Fruit fly (Drosophila melanogaster) whole organism, embryonic: Measurements from ENCODE around the gene CG7963.

ENCODE experiments used
- BEAF-32 ChIP-seq: fragments of 200-800 bp; sonication (Bioruptor generic); optimal IDR thresholded peaks from 3 replicates; lab custom pipeline; 2017; ENCODE audit warnings: missing biosample characterization, missing genetic modification characterization, mild to moderate bottlenecking, moderate library complexity, missing genetic modification reagents
- CG11085 ChIP-seq: fragments of 200-800 bp; sonication (Bioruptor generic); IDR thresholded peaks from 2 replicates; pipeline ENCODE4 v1.3.6; 2022; ENCODE audit warnings: missing biosample characterization, missing genetic modification characterization
- CG12299 ChIP-seq: fragments of 200-800 bp; sonication (Bioruptor generic); optimal IDR thresholded peaks from 2 replicates; lab custom pipeline; 2018; ENCODE audit warnings: missing biosample characterization, mild to moderate bottlenecking, missing genetic modification characterization
- CG13287 ChIP-seq: fragments of 200-800 bp; sonication (Bioruptor generic); IDR thresholded peaks from 2 replicates; pipeline ENCODE4 v1.3.6; 2022; ENCODE audit warnings: missing biosample characterization, missing genetic modification characterization; ENCODE audit not compliant: partially characterized antibody
- CG13424 ChIP-seq: fragments of 200-800 bp; sonication (Bioruptor generic); optimal IDR thresholded peaks from 2 replicates; lab custom pipeline; 2019; ENCODE audit warnings: missing biosample characterization, mild to moderate bottlenecking, missing genetic modification characterization, moderate library complexity
- CG1602 ChIP-seq: fragments of 200-800 bp; sonication (Bioruptor generic); optimal IDR thresholded peaks from 3 replicates; lab custom pipeline; 2016; ENCODE audit warnings: missing biosample characterization, missing genetic modification characterization
- CG1603 ChIP-seq: fragments of 200-800 bp; sonication (Bioruptor generic); optimal IDR thresholded peaks from 2 replicates; lab custom pipeline; 2019; ENCODE audit warnings: missing biosample characterization, mild to moderate bottlenecking, missing genetic modification characterization, moderate library complexity
- CG17385 ChIP-seq: fragments of 200-800 bp; sonication (Bioruptor generic); optimal IDR thresholded peaks from 3 replicates; lab custom pipeline; 2018; ENCODE audit warnings: missing biosample characterization, mild to moderate bottlenecking, missing genetic modification characterization
- CG3281 ChIP-seq: fragments of 200-800 bp; sonication (Bioruptor generic); optimal IDR thresholded peaks from 3 replicates; lab custom pipeline; 2017; ENCODE audit warnings: missing biosample characterization, mild to moderate bottlenecking, missing genetic modification characterization
- CG4617 ChIP-seq: fragments of 200-800 bp; sonication (Bioruptor generic); optimal IDR thresholded peaks from 3 replicates; lab custom pipeline; 2016; ENCODE audit warnings: missing biosample characterization, missing genetic modification characterization, borderline replicate concordance
- CG8944 ChIP-seq: fragments of 200-800 bp; sonication (Bioruptor generic); optimal IDR thresholded peaks from 3 replicates; lab custom pipeline; 2016; ENCODE audit warnings: missing biosample characterization, missing genetic modification characterization
- CG9797 ChIP-seq: fragments of 200-800 bp; sonication (Bioruptor generic); optimal IDR thresholded peaks from 3 replicates; lab custom pipeline; 2018; ENCODE audit warnings: missing biosample characterization, mild to moderate bottlenecking, missing genetic modification characterization
- Dll ChIP-seq: fragments of 200-800 bp; sonication (Bioruptor generic); IDR thresholded peaks from 4 replicates; pipeline ENCODE4 v1.3.6; 2022; ENCODE audit warnings: missing biosample characterization, missing genetic modification characterization; ENCODE audit not compliant: partially characterized antibody
- Doc3 ChIP-seq: fragments of 200-800 bp; sonication (Bioruptor generic); IDR thresholded peaks from 3 replicates; pipeline ENCODE4 v1.3.6; 2022; ENCODE audit warnings: missing biosample characterization, missing genetic modification characterization; ENCODE audit not compliant: partially characterized antibody
- Dp ChIP-seq: fragments of 200-800 bp; sonication (Bioruptor generic); optimal IDR thresholded peaks from 2 replicates; lab custom pipeline; 2018; ENCODE audit warnings: missing biosample characterization, mild to moderate bottlenecking, missing genetic modification characterization, moderate library complexity
- Dref ChIP-seq: fragments of 200-800 bp; sonication (Bioruptor generic); IDR thresholded peaks from 2 replicates; pipeline ENCODE4 v1.3.6; 2022; ENCODE audit warnings: missing biosample characterization, missing genetic modification characterization
- E2f2 ChIP-seq: fragments of 200-800 bp; sonication (Bioruptor generic); IDR thresholded peaks from 2 replicates; pipeline ENCODE4 v1.3.6; 2022; ENCODE audit warnings: missing biosample characterization, missing genetic modification characterization
- H2.0 ChIP-seq: fragments of 200-800 bp; sonication (Bioruptor generic); IDR thresholded peaks from 2 replicates; pipeline ENCODE4 v1.3.6; 2022; ENCODE audit warnings: missing biosample characterization, missing genetic modification characterization
- HmgZ ChIP-seq: fragments of 200-800 bp; sonication (Bioruptor generic); optimal IDR thresholded peaks from 2 replicates; lab custom pipeline; 2018; ENCODE audit warnings: missing biosample characterization, mild to moderate bottlenecking, missing genetic modification characterization
- MBD-R2 ChIP-seq: fragments of 200-800 bp; sonication (Bioruptor generic); IDR thresholded peaks from 2 replicates; pipeline ENCODE4 v1.3.6; 2022; ENCODE audit warnings: missing biosample characterization, missing genetic modification characterization
- MESR4 ChIP-seq: fragments of 200-800 bp; sonication (Bioruptor generic); optimal IDR thresholded peaks from 2 replicates; lab custom pipeline; 2018; ENCODE audit warnings: missing biosample characterization, mild to moderate bottlenecking, missing genetic modification characterization, moderate library complexity
- Mad ChIP-seq: fragments of 200-800 bp; sonication (Bioruptor generic); optimal IDR thresholded peaks from 2 replicates; lab custom pipeline; 2016; ENCODE audit warnings: missing biosample characterization, missing genetic modification characterization
- Nf-YA ChIP-seq: fragments of 200-800 bp; sonication (Bioruptor generic); IDR thresholded peaks from 2 replicates; pipeline ENCODE4 v1.3.6; 2022; ENCODE audit warnings: missing biosample characterization, missing genetic modification characterization
- Pdp1 ChIP-seq, 2 experiments: fragments of 200-800 bp; sonication (Bioruptor generic); optimal IDR thresholded peaks; 3 replicates each; lab custom pipeline; 2016; ENCODE audit warnings: missing biosample characterization in 2 of 2, missing genetic modification characterization in 2 of 2, mild to moderate bottlenecking in 1 of 2, moderate library complexity in 1 of 2
- Rfx ChIP-seq: fragments of 200-800 bp; sonication (Bioruptor generic); IDR thresholded peaks from 2 replicates; pipeline ENCODE4 v1.3.6; 2022; ENCODE audit warnings: missing biosample characterization, missing genetic modification characterization
- Scr ChIP-seq: fragments of 200-800 bp; sonication (Bioruptor generic); IDR thresholded peaks from 2 replicates; pipeline ENCODE4 v1.3.6; 2022; ENCODE audit warnings: missing biosample characterization, missing genetic modification characterization; ENCODE audit not compliant: partially characterized antibody
- Sry-δ ChIP-seq: fragments of 200-800 bp; sonication (Bioruptor generic); optimal IDR thresholded peaks from 2 replicates; lab custom pipeline; 2016; ENCODE audit warnings: missing biosample characterization, missing genetic modification characterization
- TFAM ChIP-seq: fragments of 200-800 bp; sonication (Bioruptor generic); optimal IDR thresholded peaks from 2 replicates; lab custom pipeline; 2017; ENCODE audit warnings: missing biosample characterization, missing genetic modification characterization, inconsistent platforms
- ato ChIP-seq: fragments of 200-800 bp; sonication (Bioruptor generic); IDR thresholded peaks from 2 replicates; pipeline ENCODE4 v1.3.6; 2022; ENCODE audit warnings: missing biosample characterization, missing genetic modification characterization; ENCODE audit not compliant: partially characterized antibody
- corto ChIP-seq: fragments of 200-800 bp; sonication (Bioruptor generic); optimal IDR thresholded peaks from 2 replicates; lab custom pipeline; 2016; ENCODE audit warnings: missing biosample characterization, mild to moderate bottlenecking, missing genetic modification characterization, moderate library complexity
- disco-r ChIP-seq: fragments of 200-800 bp; sonication (Bioruptor generic); optimal IDR thresholded peaks from 2 replicates; lab custom pipeline; 2016; ENCODE audit warnings: missing biosample characterization, missing genetic modification characterization
- gfzf ChIP-seq: fragments of 200-800 bp; sonication (Bioruptor generic); optimal IDR thresholded peaks from 2 replicates; lab custom pipeline; 2016; ENCODE audit warnings: missing biosample characterization, mild to moderate bottlenecking, missing genetic modification characterization, moderate library complexity
- grn ChIP-seq: fragments of 200-800 bp; sonication (Bioruptor generic); optimal IDR thresholded peaks from 3 replicates; lab custom pipeline; 2017; ENCODE audit warnings: missing biosample characterization, missing genetic modification characterization
- inv ChIP-seq: fragments of 200-800 bp; sonication (Bioruptor generic); IDR thresholded peaks from 2 replicates; pipeline ENCODE4 v1.3.6; 2022; ENCODE audit warnings: missing biosample characterization, missing genetic modification characterization; ENCODE audit not compliant: partially characterized antibody
- kah ChIP-seq: fragments of 200-800 bp; sonication (Bioruptor generic); optimal IDR thresholded peaks from 2 replicates; lab custom pipeline; 2018; ENCODE audit warnings: missing biosample characterization, mild to moderate bottlenecking, missing genetic modification characterization
- knrl ChIP-seq: fragments of 200-800 bp; sonication (Bioruptor generic); IDR thresholded peaks from 3 replicates; pipeline ENCODE4 v1.3.6; 2022; ENCODE audit warnings: missing biosample characterization, missing genetic modification characterization; ENCODE audit not compliant: partially characterized antibody
- lmd ChIP-seq: fragments of 200-800 bp; sonication (Bioruptor generic); IDR thresholded peaks from 2 replicates; pipeline ENCODE4 v1.3.6; 2022; ENCODE audit warnings: missing biosample characterization, missing genetic modification characterization
- maf-S ChIP-seq: fragments of 200-800 bp; sonication (Bioruptor generic); optimal IDR thresholded peaks from 2 replicates; lab custom pipeline; 2016; ENCODE audit warnings: missing biosample characterization, missing genetic modification characterization
- onecut ChIP-seq: fragments of 200-800 bp; sonication (Bioruptor generic); IDR thresholded peaks from 2 replicates; pipeline ENCODE4 v1.3.6; 2022; ENCODE audit warnings: missing biosample characterization, missing genetic modification characterization
- pfk ChIP-seq: fragments of 200-800 bp; sonication (Bioruptor generic); optimal IDR thresholded peaks from 2 replicates; lab custom pipeline; 2018; ENCODE audit warnings: missing biosample characterization, mild to moderate bottlenecking, missing genetic modification characterization, moderate library complexity
- pros ChIP-seq: fragments of 200-800 bp; sonication (Bioruptor generic); optimal IDR thresholded peaks from 3 replicates; lab custom pipeline; 2019; ENCODE audit warnings: missing biosample characterization, mild to moderate bottlenecking, missing genetic modification characterization, moderate library complexity
- pzg ChIP-seq: fragments of 200-800 bp; sonication (Bioruptor generic); optimal IDR thresholded peaks from 3 replicates; lab custom pipeline; 2018; ENCODE audit warnings: missing biosample characterization, mild to moderate bottlenecking, missing genetic modification characterization, moderate library complexity
- row ChIP-seq: fragments of 200-800 bp; sonication (Bioruptor generic); IDR thresholded peaks from 3 replicates; pipeline ENCODE4 v1.3.6; 2022; ENCODE audit warnings: missing biosample characterization, missing genetic modification characterization
- scrt ChIP-seq: fragments of 200-800 bp; sonication (Bioruptor generic); optimal IDR thresholded peaks from 2 replicates; lab custom pipeline; 2018; ENCODE audit warnings: missing biosample characterization, mild to moderate bottlenecking, missing genetic modification characterization, moderate library complexity
- stwl ChIP-seq: fragments of 200-800 bp; sonication (Bioruptor generic); optimal IDR thresholded peaks from 3 replicates; lab custom pipeline; 2018; ENCODE audit warnings: missing biosample characterization, mild to moderate bottlenecking, missing genetic modification characterization, moderate library complexity

The CG7963 gene

dm6 chr3R:8340675-8341275, 21.9 kb upstream of the CG7963 start, which contains the start of the genes COX7A and Arl2 (continued):
- TF ChIP-seq gfzf (GFP tag; lab: Kevin White, UChicago) = peak; percentile 42
- TF ChIP-seq inv (GFP tag; lab: Robert Waterston, UW) = peak; percentile 90
- TF ChIP-seq row (GFP tag; lab: Robert Waterston, UW) = peak; percentile 43; the same call in 2 of the 3 replicates

- TF ChIP-seq stwl (peak; percentile 14), Dref (GFP tag; lab: Robert Waterston, UW) (peak; percentile 32; the same call in 1 of the 2 replicates), onecut (GFP tag; lab: Robert Waterston, UW) (peak; percentile 89), Doc3 (GFP tag; lab: Robert Waterston, UW) (0 out of 3 replicates have a peak, but pooled peaks have one; percentile 18), knrl (GFP tag; lab: Robert Waterston, UW) (0 out of 3 replicates have a peak, but pooled peaks have one; percentile 27), CG8944 (no peak), CG17385 (GFP tag; lab: Kevin White, UChicago) (peak; percentile 92), corto (no peak), E2f2 (peak; percentile 71), CG12299 (no peak), CG4617 (GFP tag; lab: Kevin White, UChicago) (peak; percentile 24), pzg (GFP tag; lab: Kevin White, UChicago) (peak; percentile 37), CG13287 (GFP tag; lab: Robert Waterston, UW) (0 out of 2 replicates have a peak, but pooled peaks have one; percentile 19), Rfx (GFP tag; lab: Robert Waterston, UW) (no peak), CG9797 (GFP tag; lab: Kevin White, UChicago) (peak; percentile 21), pros (GFP tag; lab: Kevin White, UChicago) (no peak), ato (GFP tag; lab: Robert Waterston, UW) (no peak), HmgZ (tag; lab: Kevin White, UChicago) (peak; percentile 13), kah (GFP tag; lab: Kevin White, UChicago) (peak; percentile 4), Pdp1 (GFP tag; optimal IDR thresholded peaks at IDR 0.05; lab: Kevin White, UChicago) (peak in 1 of 2 experiments; percentile 20), Dp (GFP tag; lab: Kevin White, UChicago) (peak; percentile 58), disco-r (GFP tag; lab: Kevin White, UChicago) (no peak), MBD-R2 (peak; percentile 73), Scr (GFP tag; lab: Robert Waterston, UW) (peak; percentile 46; the same call in 1 of the 2 replicates), row (GFP tag; lab: Robert Waterston, UW) (peak; percentile 42; the same call in 2 of the 3 replicates), Sry-δ (GFP tag; lab: Kevin White, UChicago) (peak; percentile 13), CG1603 (tag; lab: Kevin White, UChicago) (peak; percentile 14), Dll (GFP tag; lab: Robert Waterston, UW) (0 out of 4 replicates have a peak, but pooled peaks have one; percentile 17), BEAF-32 (GFP tag; lab: Kevin White, UChicago) (peak; percentile 33), MESR4 (GFP tag; lab: Kevin White, UChicago) (peak; percentile 44), gfzf (GFP tag; lab: Kevin White, UChicago) (peak; percentile 60)
Measured at dm6 chr3R:8343251-8343744, 19.3 kb upstream of the CG7963 start, which contains the start of the genes PNKP and COX7AL. Gene PNKP, minus strand, starts transcription at chr3R:8343516. Gene COX7AL, plus strand, starts transcription at chr3R:8343669.

- TF ChIP-seq Nf-YA (GFP tag; lab: Robert Waterston, UW) = no peak
- no peak for TF ChIP-seq CG1602
- TF ChIP-seq lmd = no peak
- no peak for TF ChIP-seq CG13424 (tag; lab: Kevin White, UChicago)
- TF ChIP-seq TFAM (GFP tag; lab: Kevin White, UChicago) = no peak
- TF ChIP-seq scrt (GFP tag; lab: Kevin White, UChicago) = no peak
- no peak for TF ChIP-seq grn (GFP tag; lab: Kevin White, UChicago)
- TF ChIP-seq Rfx (GFP tag; lab: Robert Waterston, UW) = no peak
- TF ChIP-seq Mad (GFP tag; lab: Kevin White, UChicago) = no peak
- TF ChIP-seq maf-S (GFP tag; lab: Kevin White, UChicago) = no peak
- no peak for TF ChIP-seq CG3281
- no peak for TF ChIP-seq CG11085 (GFP tag; lab: Robert Waterston, UW)
- no peak for TF ChIP-seq H2.0
- TF ChIP-seq pfk (GFP tag; lab: Kevin White, UChicago) = no peak
Measured at dm6 chr3R:8344174-8344573, 18.5 kb upstream of the CG7963 start, which contains the start of gene DppIII. Gene DppIII, plus strand, starts transcription at chr3R:8344400.
